Worm (Caenorhabditis elegans) whole organism, L3 larva: ENCODE results near the gene srlf-26.

Source experiments
- aly-2 ChIP-seq: fragments of 150-350 bp; optimal IDR thresholded peaks from 2 replicates; lab custom pipeline; 2014; ENCODE audit warnings: missing biosample characterization, missing genetic modification characterization
- ama-1 ChIP-seq: fragments of 150-350 bp; optimal IDR thresholded peaks from 2 replicates; lab custom pipeline; 2018
- ceh-9 ChIP-seq: sonication (generic microtip); optimal IDR thresholded peaks from 2 replicates; lab custom pipeline; 2018; ENCODE audit warnings: missing biosample characterization, missing genetic modification characterization
- elt-2 ChIP-seq: sonication (generic microtip); optimal IDR thresholded peaks from 2 replicates; lab custom pipeline; 2016; ENCODE audit warnings: missing genetic modification reagents, mild to moderate bottlenecking, missing genetic modification characterization, missing compliant biosample characterization
- fkh-10 ChIP-seq: sonication (generic microtip); optimal IDR thresholded peaks from 2 replicates; lab custom pipeline; 2017; ENCODE audit warnings: missing biosample characterization, missing genetic modification reagents, missing genetic modification characterization
- nhr-12 ChIP-seq: fragments of 150-350 bp; optimal IDR thresholded peaks from 2 replicates; lab custom pipeline; 2014; ENCODE audit warnings: missing biosample characterization, missing genetic modification characterization
- nhr-25 ChIP-seq: sonication (generic microtip); optimal IDR thresholded peaks from 2 replicates; lab custom pipeline; 2017; ENCODE audit warnings: missing biosample characterization, missing genetic modification characterization

ce11 chrIV:13636975-13637374 lies 41.8 kb upstream of the srlf-26 start, which contains the start of gene C08F11.7:
- TF ChIP-seq ama-1 (lab: Kevin White, UChicago): no peak
- TF ChIP-seq nhr-25 (tag; lab: Kevin White, UChicago): no peak
- TF ChIP-seq aly-2 (tag; lab: Kevin White, UChicago): no peak
- no peak for TF ChIP-seq nhr-12
- TF ChIP-seq elt-2 (tag; lab: Kevin White, UChicago): no peak
- TF ChIP-seq ceh-9 (tag; lab: Kevin White, UChicago): no peak
- no peak for TF ChIP-seq fkh-10
